Fruit fly (Drosophila melanogaster) whole organism, embryonic: ENCODE measurements around the gene tex.

ENCODE experiments used
- Antp ChIP-seq: fragments of 200-800 bp; sonication (Bioruptor generic); optimal IDR thresholded peaks from 3 replicates; lab custom pipeline; 2016; ENCODE audit warnings: missing biosample characterization, missing genetic modification characterization
- CG10565 ChIP-seq: fragments of 200-800 bp; sonication (Bioruptor generic); optimal IDR thresholded peaks from 3 replicates; lab custom pipeline; 2016; ENCODE audit warnings: missing biosample characterization, mild to moderate bottlenecking, missing genetic modification characterization
- CG10959 ChIP-seq: fragments of 200-800 bp; sonication (Bioruptor generic); IDR thresholded peaks from 2 replicates; pipeline ENCODE4 v1.3.6; 2022; ENCODE audit warnings: missing biosample characterization, missing genetic modification characterization
- CG12219 ChIP-seq: fragments of 200-800 bp; sonication (Bioruptor generic); optimal IDR thresholded peaks from 3 replicates; lab custom pipeline; 2018; ENCODE audit warnings: missing biosample characterization, mild to moderate bottlenecking, missing genetic modification characterization
- CG12236 ChIP-seq: fragments of 200-800 bp; sonication (Bioruptor generic); optimal IDR thresholded peaks from 2 replicates; lab custom pipeline; 2016; ENCODE audit warnings: missing biosample characterization, missing genetic modification characterization
- CG13894 ChIP-seq: fragments of 200-800 bp; sonication (Bioruptor generic); optimal IDR thresholded peaks from 3 replicates; lab custom pipeline; 2018; ENCODE audit warnings: missing biosample characterization, mild to moderate bottlenecking, missing genetic modification characterization, moderate library complexity
- CG14667 ChIP-seq: fragments of 200-800 bp; sonication (Bioruptor generic); IDR thresholded peaks from 2 replicates; pipeline ENCODE4 v1.3.6; 2022; ENCODE audit warnings: missing biosample characterization, missing genetic modification characterization
- CG15479 ChIP-seq: fragments of 200-800 bp; sonication (Bioruptor generic); optimal IDR thresholded peaks from 3 replicates; lab custom pipeline; 2019; ENCODE audit warnings: missing biosample characterization, mild to moderate bottlenecking, missing genetic modification characterization, moderate library complexity
- CG17385 ChIP-seq: fragments of 200-800 bp; sonication (Bioruptor generic); optimal IDR thresholded peaks from 3 replicates; lab custom pipeline; 2018; ENCODE audit warnings: missing biosample characterization, mild to moderate bottlenecking, missing genetic modification characterization
- CG1792 ChIP-seq: fragments of 200-800 bp; sonication (Bioruptor generic); optimal IDR thresholded peaks from 2 replicates; lab custom pipeline; 2016; ENCODE audit warnings: missing biosample characterization, missing genetic modification characterization
- CG18599 ChIP-seq: fragments of 200-800 bp; sonication (Bioruptor generic); optimal IDR thresholded peaks from 3 replicates; lab custom pipeline; 2017; ENCODE audit warnings: missing biosample characterization, missing genetic modification characterization, mild to moderate bottlenecking, moderate library complexity, missing genetic modification reagents
- CG2120 ChIP-seq: fragments of 200-800 bp; sonication (Bioruptor generic); optimal IDR thresholded peaks from 3 replicates; lab custom pipeline; 2016; ENCODE audit warnings: missing biosample characterization, missing genetic modification characterization
- CG2202 ChIP-seq: fragments of 200-800 bp; sonication (Bioruptor generic); optimal IDR thresholded peaks from 2 replicates; lab custom pipeline; 2018; ENCODE audit warnings: missing biosample characterization, mild to moderate bottlenecking, missing genetic modification characterization
- CG31388 ChIP-seq: fragments of 200-800 bp; sonication (Bioruptor generic); optimal IDR thresholded peaks from 2 replicates; lab custom pipeline; 2016; ENCODE audit warnings: missing biosample characterization, missing genetic modification characterization
- CG32532 ChIP-seq: fragments of 200-800 bp; sonication (Bioruptor generic); IDR thresholded peaks from 2 replicates; pipeline ENCODE4 v1.3.6; 2022; ENCODE audit warnings: missing biosample characterization, missing genetic modification characterization
- CG4617 ChIP-seq: fragments of 200-800 bp; sonication (Bioruptor generic); optimal IDR thresholded peaks from 3 replicates; lab custom pipeline; 2016; ENCODE audit warnings: missing biosample characterization, missing genetic modification characterization, borderline replicate concordance
- CG6689 ChIP-seq: fragments of 200-800 bp; sonication (Bioruptor generic); IDR thresholded peaks from 2 replicates; pipeline ENCODE4 v1.3.6; 2022; ENCODE audit warnings: missing biosample characterization, missing genetic modification characterization
- CG7357 ChIP-seq: fragments of 200-800 bp; sonication (Bioruptor generic); IDR thresholded peaks from 3 replicates; pipeline ENCODE4 v1.3.6; 2022; ENCODE audit warnings: missing biosample characterization, missing genetic modification characterization
- CG7372 ChIP-seq: fragments of 200-800 bp; sonication (Bioruptor generic); IDR thresholded peaks from 2 replicates; pipeline ENCODE4 v1.3.6; 2022; ENCODE audit warnings: missing biosample characterization, missing genetic modification characterization
- CG7556 ChIP-seq: fragments of 200-800 bp; sonication (Bioruptor generic); optimal IDR thresholded peaks from 2 replicates; lab custom pipeline; 2017; ENCODE audit warnings: missing biosample characterization, mild to moderate bottlenecking, missing genetic modification characterization
- CG9437 ChIP-seq: fragments of 200-800 bp; sonication (Bioruptor generic); optimal IDR thresholded peaks from 2 replicates; lab custom pipeline; 2018; ENCODE audit warnings: missing biosample characterization, mild to moderate bottlenecking, missing genetic modification characterization
- Chrac-16 ChIP-seq: fragments of 200-800 bp; sonication (Bioruptor generic); optimal IDR thresholded peaks from 3 replicates; lab custom pipeline; 2016; ENCODE audit warnings: missing biosample characterization, missing genetic modification characterization
- Dek ChIP-seq: fragments of 200-800 bp; sonication (Bioruptor generic); optimal IDR thresholded peaks from 3 replicates; lab custom pipeline; 2019; ENCODE audit warnings: missing biosample characterization, mild to moderate bottlenecking, missing genetic modification characterization, moderate library complexity
- Dip2 ChIP-seq: fragments of 200-800 bp; sonication (Bioruptor generic); IDR thresholded peaks from 2 replicates; pipeline ENCODE4 v1.3.6; 2022; ENCODE audit warnings: missing biosample characterization, missing genetic modification characterization
- Elba2 ChIP-seq: fragments of 200-800 bp; sonication (Bioruptor generic); optimal IDR thresholded peaks from 3 replicates; lab custom pipeline; 2016; ENCODE audit warnings: missing biosample characterization, missing genetic modification characterization
- Hmx ChIP-seq: fragments of 200-800 bp; sonication (Bioruptor generic); optimal IDR thresholded peaks from 2 replicates; lab custom pipeline; 2016; ENCODE audit warnings: missing biosample characterization, missing genetic modification characterization
- Hr3 ChIP-seq: fragments of 200-800 bp; sonication (Bioruptor generic); optimal IDR thresholded peaks from 3 replicates; lab custom pipeline; 2016; ENCODE audit warnings: missing biosample characterization, missing genetic modification characterization
- Kr ChIP-seq: fragments of 200-800 bp; sonication (Bioruptor generic); optimal IDR thresholded peaks from 2 replicates; lab custom pipeline; 2017; ENCODE audit warnings: missing biosample characterization, mild to moderate bottlenecking, missing genetic modification characterization
- NC2α ChIP-seq: fragments of 200-800 bp; sonication (Bioruptor generic); optimal IDR thresholded peaks from 2 replicates; lab custom pipeline; 2016; ENCODE audit warnings: missing biosample characterization, missing genetic modification characterization
- Oli ChIP-seq: fragments of 200-800 bp; sonication (Bioruptor generic); optimal IDR thresholded peaks from 2 replicates; lab custom pipeline; 2018; ENCODE audit warnings: missing biosample characterization, mild to moderate bottlenecking, missing genetic modification characterization, moderate library complexity
- Rfx ChIP-seq: fragments of 200-800 bp; sonication (Bioruptor generic); IDR thresholded peaks from 2 replicates; pipeline ENCODE4 v1.3.6; 2022; ENCODE audit warnings: missing biosample characterization, missing genetic modification characterization
- Sox102F ChIP-seq: fragments of 200-800 bp; sonication (Bioruptor generic); optimal IDR thresholded peaks from 2 replicates; lab custom pipeline; 2018; ENCODE audit warnings: missing biosample characterization, mild to moderate bottlenecking, missing genetic modification characterization, moderate library complexity
- TFAM ChIP-seq: fragments of 200-800 bp; sonication (Bioruptor generic); optimal IDR thresholded peaks from 2 replicates; lab custom pipeline; 2017; ENCODE audit warnings: missing biosample characterization, missing genetic modification characterization, inconsistent platforms
- YL-1 ChIP-seq: fragments of 200-800 bp; sonication (Bioruptor generic); optimal IDR thresholded peaks from 3 replicates; lab custom pipeline; 2017; ENCODE audit warnings: missing biosample characterization, mild to moderate bottlenecking, missing genetic modification characterization
- ara ChIP-seq: fragments of 200-800 bp; sonication (Bioruptor generic); IDR thresholded peaks from 2 replicates; pipeline ENCODE4 v1.3.6; 2022; ENCODE audit warnings: missing biosample characterization, missing genetic modification characterization
- ase ChIP-seq: fragments of 200-800 bp; sonication (Bioruptor generic); IDR thresholded peaks from 3 replicates; pipeline ENCODE4 v1.3.6; 2022; ENCODE audit warnings: missing biosample characterization, missing genetic modification characterization
- bbx ChIP-seq: fragments of 200-800 bp; sonication (Bioruptor generic); IDR thresholded peaks from 2 replicates; pipeline ENCODE4 v1.3.6; 2022; ENCODE audit warnings: missing biosample characterization, missing genetic modification characterization; ENCODE audit not compliant: partially characterized antibody
- bcd ChIP-seq: fragments of 200-800 bp; sonication (Bioruptor generic); optimal IDR thresholded peaks from 2 replicates; lab custom pipeline; 2017; ENCODE audit warnings: missing biosample characterization, mild to moderate bottlenecking, missing genetic modification characterization
- btn ChIP-seq: fragments of 200-800 bp; sonication (Bioruptor generic); optimal IDR thresholded peaks from 2 replicates; lab custom pipeline; 2016; ENCODE audit warnings: missing biosample characterization, missing genetic modification characterization
- cg ChIP-seq: fragments of 200-800 bp; sonication (Bioruptor generic); optimal IDR thresholded peaks from 3 replicates; lab custom pipeline; 2019; ENCODE audit warnings: missing biosample characterization, mild to moderate bottlenecking, missing genetic modification characterization, moderate library complexity
- corto ChIP-seq: fragments of 200-800 bp; sonication (Bioruptor generic); optimal IDR thresholded peaks from 2 replicates; lab custom pipeline; 2016; ENCODE audit warnings: missing biosample characterization, mild to moderate bottlenecking, missing genetic modification characterization, moderate library complexity
- dimm ChIP-seq: fragments of 200-800 bp; sonication (Bioruptor generic); IDR thresholded peaks from 2 replicates; pipeline ENCODE4 v1.3.6; 2022; ENCODE audit warnings: missing biosample characterization, missing genetic modification characterization
- en ChIP-seq: fragments of 200-800 bp; sonication (Bioruptor generic); optimal IDR thresholded peaks from 2 replicates; lab custom pipeline; 2016; ENCODE audit warnings: missing biosample characterization, missing genetic modification characterization
- gsb-n ChIP-seq: fragments of 200-800 bp; sonication (Bioruptor generic); optimal IDR thresholded peaks from 3 replicates; lab custom pipeline; 2018; ENCODE audit warnings: missing biosample characterization, mild to moderate bottlenecking, missing genetic modification characterization
- ham ChIP-seq: fragments of 200-800 bp; sonication (Bioruptor generic); IDR thresholded peaks from 2 replicates; pipeline ENCODE4 v1.3.6; 2022; ENCODE audit warnings: missing biosample characterization, missing genetic modification characterization
- insv ChIP-seq, 2 experiments: fragments of 200-800 bp; sonication (Bioruptor generic); optimal IDR thresholded peaks; 3 replicates each; lab custom pipeline; 2016 to 2018; ENCODE audit warnings: missing biosample characterization in 2 of 2, missing genetic modification characterization in 2 of 2
- odd ChIP-seq: fragments of 200-800 bp; sonication (Bioruptor generic); optimal IDR thresholded peaks from 2 replicates; lab custom pipeline; 2017; ENCODE audit warnings: missing biosample characterization, mild to moderate bottlenecking, missing genetic modification characterization
- pum ChIP-seq: fragments of 200-800 bp; sonication (Bioruptor generic); optimal IDR thresholded peaks from 2 replicates; lab custom pipeline; 2016; ENCODE audit warnings: missing biosample characterization, missing genetic modification characterization
- schlank ChIP-seq: fragments of 200-800 bp; sonication (Bioruptor generic); optimal IDR thresholded peaks from 2 replicates; lab custom pipeline; 2018; ENCODE audit warnings: missing biosample characterization, mild to moderate bottlenecking, missing genetic modification characterization
- tll ChIP-seq, 2 experiments: fragments of 200-800 bp in 1 of 2; fragments of >200 bp in 1 of 2; sonication (Bioruptor generic) in 1 of 2; optimal IDR thresholded peaks; 2 replicates each; lab custom pipeline; 2017 to 2019; ENCODE audit warnings: missing biosample characterization in 2 of 2, missing genetic modification characterization in 2 of 2, mild to moderate bottlenecking in 1 of 2, moderate library complexity in 1 of 2
- zen ChIP-seq: fragments of 200-800 bp; sonication (Bioruptor generic); optimal IDR thresholded peaks from 3 replicates; lab custom pipeline; 2018; ENCODE audit warnings: missing biosample characterization, mild to moderate bottlenecking, missing genetic modification characterization, moderate library complexity

The tex gene

DNA sequence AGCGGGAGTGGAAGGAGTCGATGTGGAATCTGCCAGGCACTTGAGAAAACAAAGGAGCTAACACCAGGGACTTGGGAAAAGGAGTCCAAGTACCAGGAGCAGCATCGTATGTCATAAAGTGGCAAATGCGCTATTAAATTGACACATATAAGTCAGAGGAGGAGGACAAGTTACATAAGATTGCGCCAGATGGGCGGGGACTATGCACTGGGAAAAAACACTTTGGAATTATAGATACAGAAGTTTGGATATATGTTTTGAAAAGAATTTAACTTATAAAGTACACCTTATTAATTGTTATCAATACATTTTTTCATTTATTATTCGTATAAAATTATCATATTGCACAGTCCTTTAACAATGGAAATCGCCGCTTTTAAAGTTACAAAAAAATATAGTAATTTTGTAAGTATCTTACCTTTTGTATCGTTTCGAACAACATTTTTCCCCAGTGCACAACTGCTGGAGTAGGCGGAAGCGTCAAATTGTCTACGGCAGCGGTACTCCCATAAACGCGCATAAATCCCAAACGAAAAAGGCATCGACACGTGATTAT lies 27.6 kb upstream of the tex start (continued):
- TF ChIP-seq CG12219 (GFP tag; lab: Kevin White, UChicago) (no peak), insv (GFP tag; optimal IDR thresholded peaks at IDR 0.05; lab: Kevin White, UChicago) (no peak), TFAM (GFP tag; lab: Kevin White, UChicago) (no peak), en (GFP tag; lab: Kevin White, UChicago) (no peak), CG2120 (GFP tag; lab: Kevin White, UChicago) (no peak)

DNA sequence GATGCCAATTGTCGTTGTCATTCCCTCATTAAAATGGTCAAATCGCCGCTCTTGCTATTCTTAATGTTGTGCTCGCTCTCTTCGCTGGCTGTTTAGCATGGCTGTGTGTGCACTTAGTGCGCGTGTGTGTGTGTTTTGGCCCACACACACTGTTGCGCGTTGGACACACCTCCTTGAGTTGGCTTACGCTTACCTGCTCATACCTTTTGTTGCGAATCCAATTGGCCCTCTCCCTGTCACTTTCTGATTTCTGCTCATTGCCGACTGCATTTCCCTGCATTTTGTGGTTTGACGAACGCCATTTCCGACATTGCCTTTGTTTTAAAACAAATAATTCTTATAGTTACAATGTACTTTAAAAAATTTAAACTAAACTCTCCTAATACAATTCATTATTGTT lies 26.5 kb upstream of the tex start:
- TF ChIP-seq Chrac-16 (GFP tag; lab: Kevin White, UChicago) (no peak), Antp (no peak), bcd (GFP tag; lab: Kevin White, UChicago) (no peak), CG18599 (GFP tag; lab: Kevin White, UChicago) (no peak), Elba2 (GFP tag; lab: Kevin White, UChicago) (peak; percentile 93), Rfx (no peak), Dek (no peak), CG6689 (no peak), pum (GFP tag; lab: Kevin White, UChicago) (no peak), Dip2 (GFP tag; lab: Robert Waterston, UW) (no peak), CG12236 (GFP tag; lab: Kevin White, UChicago) (no peak), Hr3 (no peak), bbx (GFP tag; lab: Robert Waterston, UW) (no peak), zen (tag; lab: Kevin White, UChicago) (peak; percentile 44), Hmx (GFP tag; lab: Kevin White, UChicago) (no peak), Oli (tag; lab: Kevin White, UChicago) (no peak), Sox102F (GFP tag; lab: Kevin White, UChicago) (no peak), ham (GFP tag; lab: Robert Waterston, UW) (no peak), YL-1 (GFP tag; lab: Kevin White, UChicago) (no peak), ase (no peak), CG15479 (peak; percentile 41), CG1792 (no peak), NC2α (GFP tag; lab: Kevin White, UChicago) (no peak), CG31388 (GFP tag; lab: Kevin White, UChicago) (no peak), CG2202 (no peak), CG14667 (GFP tag; lab: Robert Waterston, UW) (no peak), insv (GFP tag; optimal IDR thresholded peaks at IDR 0.05; lab: Kevin White, UChicago) (peak in 1 of 2 experiments; percentile 8), ara (GFP tag; lab: Robert Waterston, UW) (no peak), tll (GFP tag; optimal IDR thresholded peaks at IDR 0.05; lab: Kevin White, UChicago) (peak in 1 of 2 experiments; percentile 27), dimm (no peak), btn (GFP tag; lab: Kevin White, UChicago) (no peak), CG10565 (GFP tag; lab: Kevin White, UChicago) (no peak), CG7372 (0 out of 2 replicates have a peak, but pooled peaks have one; percentile 3), CG13894 (tag; lab: Kevin White, UChicago) (no peak)

dm6 chr3R:8334471-8334783 lies 26.0 kb upstream of the tex start:
- no peak for TF ChIP-seq corto (GFP tag; lab: Kevin White, UChicago)
- no peak for TF ChIP-seq cg (GFP tag; lab: Kevin White, UChicago)
- no peak for TF ChIP-seq CG9437
- no peak for TF ChIP-seq gsb-n
- TF ChIP-seq CG4617 (GFP tag; lab: Kevin White, UChicago), result no peak
- no peak for TF ChIP-seq Kr (GFP tag; lab: Kevin White, UChicago)
- TF ChIP-seq CG10959 (GFP tag; lab: Robert Waterston, UW), result no peak
- no peak for TF ChIP-seq CG32532
- TF ChIP-seq odd (GFP tag; lab: Kevin White, UChicago), result no peak
- TF ChIP-seq CG7357 (GFP tag; lab: Robert Waterston, UW), result 0 out of 3 replicates have a peak, but pooled peaks have one; percentile 4
- peak; percentile 31 for TF ChIP-seq CG7556
- TF ChIP-seq schlank, result no peak
- TF ChIP-seq CG17385, result no peak
